Worm (Caenorhabditis elegans) whole organism, young adult: ENCODE data around the gene spig-1.

ENCODE experiments used
- B0019.2 ChIP-seq: fragments of 200-800 bp; sonication (Bioruptor generic); conservative IDR thresholded peaks from 2 replicates; pipeline ENCODE4 v1.3.6; 2022; ENCODE audit warnings: missing genetic modification reagents, missing genetic modification characterization, missing compliant biosample characterization
- B0261.1 ChIP-seq: sonication (generic microtip); optimal IDR thresholded peaks from 2 replicates; lab custom pipeline; 2016; ENCODE audit warnings: mild to moderate bottlenecking, missing genetic modification characterization, moderate library complexity, missing compliant biosample characterization
- C17E4.6 ChIP-seq: fragments of 200-800 bp; sonication (Bioruptor generic); IDR thresholded peaks from 2 replicates; pipeline ENCODE4 v1.3.6; 2022; ENCODE audit warnings: missing genetic modification reagents, missing genetic modification characterization, missing compliant biosample characterization
- F33H1.4 ChIP-seq: fragments of 200-800 bp; sonication (Bioruptor generic); IDR thresholded peaks from 2 replicates; pipeline ENCODE4 v1.3.6; 2022; ENCODE audit warnings: missing genetic modification reagents, missing genetic modification characterization, missing compliant biosample characterization
- F49E8.2 ChIP-seq: sonication (generic microtip); optimal IDR thresholded peaks from 3 replicates; lab custom pipeline; 2017; ENCODE audit warnings: missing genetic modification characterization, mild to moderate bottlenecking, missing compliant biosample characterization, antibody characterized with exemption, moderate library complexity; ENCODE audit not compliant: insufficient read depth
- F57A8.1 ChIP-seq: fragments of 200-800 bp; sonication (Bioruptor generic); optimal IDR thresholded peaks from 2 replicates; lab custom pipeline; 2018; ENCODE audit warnings: mild to moderate bottlenecking, missing genetic modification characterization, moderate library complexity, missing compliant biosample characterization
- F57C9.4 ChIP-seq: sonication (generic microtip); optimal IDR thresholded peaks from 2 replicates; lab custom pipeline; 2017; ENCODE audit warnings: mild to moderate bottlenecking, missing genetic modification characterization, missing compliant biosample characterization
- Y53G8AR.9 ChIP-seq: fragments of 200-800 bp; sonication (Bioruptor generic); conservative IDR thresholded peaks from 2 replicates; pipeline ENCODE4 v1.3.6; 2022; ENCODE audit warnings: missing genetic modification reagents, missing genetic modification characterization, missing compliant biosample characterization
- ZK185.1 ChIP-seq: sonication (generic microtip); optimal IDR thresholded peaks from 2 replicates; lab custom pipeline; 2016; ENCODE audit warnings: mild to moderate bottlenecking, missing genetic modification characterization, missing compliant biosample characterization; ENCODE audit not compliant: poor library complexity, severe bottlenecking
- ama-1 ChIP-seq, 3 experiments: fragments of 150-350 bp in 1 of 3; sonication (generic microtip) in 2 of 3; optimal IDR thresholded peaks; 2 replicates each; lab custom pipeline; 2014 to 2018; ENCODE audit warnings: missing biosample characterization in 2 of 3, missing genetic modification characterization in 2 of 3, missing genetic modification reagents in 2 of 3
- aptf-2 ChIP-seq: fragments of 200-800 bp; sonication (Bioruptor generic); conservative IDR thresholded peaks from 2 replicates; pipeline ENCODE4 v1.3.6; 2022; ENCODE audit warnings: missing genetic modification reagents, missing genetic modification characterization, missing compliant biosample characterization
- aptf-3 ChIP-seq: fragments of 200-800 bp; sonication (Bioruptor generic); IDR thresholded peaks from 2 replicates; pipeline ENCODE4 v1.3.6; 2022; ENCODE audit warnings: missing genetic modification characterization, missing compliant biosample characterization
- attf-3 ChIP-seq: fragments of 200-800 bp; sonication (Bioruptor generic); conservative IDR thresholded peaks from 2 replicates; pipeline ENCODE4 v1.3.6; 2022; ENCODE audit warnings: missing genetic modification reagents, missing genetic modification characterization, missing compliant biosample characterization
- bed-2 ChIP-seq: fragments of 200-800 bp; sonication (Bioruptor generic); IDR thresholded peaks from 2 replicates; pipeline ENCODE4 v1.3.6; 2022; ENCODE audit warnings: missing genetic modification reagents, missing genetic modification characterization, missing compliant biosample characterization
- cebp-1 ChIP-seq, 2 experiments: fragments of 200-800 bp in 1 of 2; sonication (Bioruptor generic) in 1 of 2; sonication (generic microtip) in 1 of 2; IDR thresholded peaks in 1 of 2; optimal IDR thresholded peaks in 1 of 2; 2 replicates each; pipeline versions ENCODE4 v1.3.6 to Lab custom; 2017 to 2022; ENCODE audit warnings: missing compliant biosample characterization in 2 of 2, missing genetic modification characterization in 2 of 2, mild to moderate bottlenecking in 1 of 2, missing genetic modification reagents in 1 of 2, moderate library complexity in 1 of 2
- cebp-2 ChIP-seq: fragments of 200-800 bp; sonication (Bioruptor generic); IDR thresholded peaks from 2 replicates; pipeline ENCODE4 v1.3.6; 2022; ENCODE audit warnings: missing genetic modification characterization, missing compliant biosample characterization
- die-1 ChIP-seq: sonication (generic microtip); optimal IDR thresholded peaks from 2 replicates; lab custom pipeline; 2016; ENCODE audit warnings: missing genotype, mild to moderate bottlenecking, missing genetic modification characterization, missing compliant biosample characterization
- dox-1 ChIP-seq: fragments of 200-800 bp; sonication (Bioruptor generic); IDR thresholded peaks from 2 replicates; pipeline ENCODE4 v1.3.6; 2022; ENCODE audit warnings: missing genetic modification reagents, missing genetic modification characterization, missing compliant biosample characterization
- fkh-3 ChIP-seq: sonication (generic microtip); optimal IDR thresholded peaks from 2 replicates; lab custom pipeline; 2016; ENCODE audit warnings: mild to moderate bottlenecking, missing genetic modification characterization, missing compliant biosample characterization
- gei-17 ChIP-seq: fragments of 200-800 bp; sonication (Bioruptor generic); optimal IDR thresholded peaks from 2 replicates; lab custom pipeline; 2018; ENCODE audit warnings: mild to moderate bottlenecking, missing genetic modification characterization, missing compliant biosample characterization
- hmg-1.2 ChIP-seq: fragments of 200-800 bp; sonication (Bioruptor generic); IDR thresholded peaks from 2 replicates; pipeline ENCODE4 v1.3.6; 2022; ENCODE audit warnings: missing genetic modification reagents, missing genetic modification characterization, missing compliant biosample characterization
- lin-35 ChIP-seq, 3 experiments: fragments of 150-350 bp in 2 of 3; sonication (generic microtip) in 1 of 3; optimal IDR thresholded peaks; 2 replicates each; lab custom pipeline; 2014 to 2018; ENCODE audit warnings: missing biosample characterization in 3 of 3, missing genetic modification characterization in 3 of 3, missing genetic modification reagents in 3 of 3
- lin-40 ChIP-seq: sonication (generic microtip); optimal IDR thresholded peaks from 2 replicates; lab custom pipeline; 2016; ENCODE audit warnings: missing genetic modification characterization, mild to moderate bottlenecking, missing compliant biosample characterization, missing genotype, missing genetic modification reagents
- madf-3 ChIP-seq: fragments of 200-800 bp; sonication (Bioruptor generic); IDR thresholded peaks from 2 replicates; pipeline ENCODE4 v1.3.6; 2022; ENCODE audit warnings: missing genetic modification reagents, missing genetic modification characterization, missing compliant biosample characterization
- madf-8 ChIP-seq: fragments of 200-800 bp; sonication (Bioruptor generic); conservative IDR thresholded peaks from 2 replicates; pipeline ENCODE4 v1.3.6; 2022; ENCODE audit warnings: missing genetic modification reagents, missing genetic modification characterization, missing compliant biosample characterization
- mcd-1 ChIP-seq: fragments of 200-800 bp; sonication (Bioruptor generic); IDR thresholded peaks from 2 replicates; pipeline ENCODE4 v1.3.6; 2022; ENCODE audit warnings: missing genetic modification reagents, missing genetic modification characterization, missing compliant biosample characterization
- nhr-120 ChIP-seq: fragments of 200-800 bp; sonication (Bioruptor generic); IDR thresholded peaks from 2 replicates; pipeline ENCODE4 v1.3.6; 2022; ENCODE audit warnings: missing genetic modification characterization, missing compliant biosample characterization
- nhr-27 ChIP-seq: fragments of 200-800 bp; sonication (Bioruptor generic); optimal IDR thresholded peaks from 2 replicates; lab custom pipeline; 2018; ENCODE audit warnings: mild to moderate bottlenecking, missing genetic modification characterization, moderate library complexity, missing compliant biosample characterization
- rec-8 ChIP-seq, 2 experiments: sonication (generic microtip); optimal IDR thresholded peaks; 2 replicates each; lab custom pipeline; 2016; ENCODE audit warnings: mild to moderate bottlenecking in 2 of 2, missing genetic modification characterization in 2 of 2, missing genetic modification reagents in 2 of 2, missing genotype in 2 of 2, missing biosample characterization in 1 of 2, missing compliant biosample characterization in 1 of 2, moderate library complexity in 1 of 2
- repo-1 ChIP-seq: sonication (generic microtip); optimal IDR thresholded peaks from 2 replicates; lab custom pipeline; 2017; ENCODE audit warnings: mild to moderate bottlenecking, missing genetic modification characterization, missing compliant biosample characterization
- snpc-1.3 ChIP-seq: sonication (generic microtip); optimal IDR thresholded peaks from 2 replicates; lab custom pipeline; 2017; ENCODE audit warnings: missing genetic modification characterization, mild to moderate bottlenecking, missing compliant biosample characterization, antibody characterized with exemption, moderate library complexity, missing genotype, missing genetic modification reagents; ENCODE audit not compliant: insufficient read depth
- snpc-4 ChIP-seq, 5 experiments: fragments of 150-350 bp in 1 of 5; sonication (generic microtip) in 4 of 5; optimal IDR thresholded peaks; 2 replicates each; lab custom pipeline; 2014 to 2018; ENCODE audit warnings: missing genetic modification characterization in 5 of 5, missing biosample characterization in 3 of 5, antibody characterized with exemption in 2 of 5, mild to moderate bottlenecking in 2 of 5, missing compliant biosample characterization in 2 of 5, missing genotype in 2 of 5, moderate library complexity in 2 of 5, missing genetic modification reagents in 1 of 5
- xnd-1 ChIP-seq: sonication (generic microtip); optimal IDR thresholded peaks from 2 replicates; lab custom pipeline; 2016; ENCODE audit warnings: missing genotype, missing genetic modification reagents, missing genetic modification characterization, missing compliant biosample characterization
- ztf-18 ChIP-seq: sonication (generic microtip); optimal IDR thresholded peaks from 2 replicates; lab custom pipeline; 2016; ENCODE audit warnings: missing genotype, mild to moderate bottlenecking, missing genetic modification characterization, missing compliant biosample characterization
- ztf-3 ChIP-seq: fragments of 200-800 bp; sonication (Bioruptor generic); optimal IDR thresholded peaks from 2 replicates; lab custom pipeline; 2018; ENCODE audit warnings: mild to moderate bottlenecking, missing genetic modification characterization, missing compliant biosample characterization

Gene spig-1

ce11 chrV:7036475-7036874, 15.0 kb upstream of the spig-1 start, which contains the start of gene twk-11:
Gene twk-11 (minus strand): TSS chrV:7036575.
- TF ChIP-seq repo-1 (tag; lab: Kevin White, UChicago) (no peak), dox-1 (GFP tag; lab: Robert Waterston, UW) (no peak), F49E8.2 (no peak), cebp-2 (GFP tag; lab: Robert Waterston, UW) (no peak), aptf-2 (no peak), B0261.1 (tag; lab: Kevin White, UChicago) (no peak), ama-1 (optimal IDR thresholded peaks at IDR 0.05; lab: Kevin White, UChicago) (no peak), ama-1 (GFP tag; optimal IDR thresholded peaks at IDR 0.05; lab: Kevin White, UChicago) (no peak), snpc-4 (GFP tag; optimal IDR thresholded peaks at IDR 0.05; lab: Kevin White, UChicago) (no peak), snpc-4 (tag; optimal IDR thresholded peaks at IDR 0.05; lab: Kevin White, UChicago) (no peak), lin-35 (GFP tag; optimal IDR thresholded peaks at IDR 0.05; lab: Kevin White, UChicago) (no peak), fkh-3 (no peak), lin-40 (tag; lab: Kevin White, UChicago) (no peak), F33H1.4 (no peak), C17E4.6 (no peak), B0019.2 (GFP tag; lab: Robert Waterston, UW) (no peak), attf-3 (GFP tag; lab: Robert Waterston, UW) (no peak), F57A8.1 (GFP tag; lab: Kevin White, UChicago) (no peak), mcd-1 (GFP tag; lab: Robert Waterston, UW) (no peak), Y53G8AR.9 (GFP tag; lab: Robert Waterston, UW) (no peak)

DNA sequence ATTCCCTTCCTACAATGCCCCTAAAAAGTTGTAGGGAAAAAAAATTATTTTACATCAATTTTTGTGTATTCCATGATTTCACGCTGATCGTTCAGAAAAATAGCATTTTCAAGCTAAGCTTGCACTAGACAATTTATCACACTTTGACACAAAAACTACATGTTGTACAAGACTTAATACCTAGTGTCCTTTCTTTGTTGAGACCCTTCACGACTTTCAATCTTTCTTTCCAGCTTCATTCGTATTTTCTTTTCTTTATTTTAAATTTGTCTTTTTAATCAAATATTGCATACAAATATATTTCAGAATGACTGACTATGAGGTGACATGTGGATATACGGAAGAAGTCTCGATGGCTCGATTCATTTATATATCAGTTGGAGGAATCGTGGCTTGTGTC, 5.5 kb upstream of the spig-1 start, which contains the start of gene F20A1.2:
TSS of gene F20A1.2 (plus strand) at position 301 of the 400 bp plus-strand sequence.
- TF ChIP-seq gei-17 (GFP tag; lab: Kevin White, UChicago), result no peak
- TF ChIP-seq cebp-1 (GFP tag; IDR thresholded peaks at IDR 0.05; lab: Robert Waterston, UW), result no peak
- TF ChIP-seq cebp-1 (tag; optimal IDR thresholded peaks at IDR 0.05; lab: Kevin White, UChicago), result no peak
- TF ChIP-seq aptf-3, result no peak
- no peak for TF ChIP-seq nhr-27 (tag; lab: Kevin White, UChicago)
- no peak for TF ChIP-seq ztf-18 (tag; lab: Kevin White, UChicago)
- TF ChIP-seq nhr-120 (GFP tag; lab: Robert Waterston, UW), result no peak
- TF ChIP-seq madf-3 (GFP tag; lab: Robert Waterston, UW), result no peak
- no peak for TF ChIP-seq rec-8 (tag; optimal IDR thresholded peaks at IDR 0.05; lab: Kevin White, UChicago)
- no peak for TF ChIP-seq madf-8 (GFP tag; lab: Robert Waterston, UW)
- TF ChIP-seq ama-1 (optimal IDR thresholded peaks at IDR 0.05; lab: Kevin White, UChicago), result no peak
- TF ChIP-seq ama-1 (GFP tag; optimal IDR thresholded peaks at IDR 0.05; lab: Kevin White, UChicago), result no peak
- no peak for TF ChIP-seq snpc-1.3 (tag; lab: Kevin White, UChicago)
- TF ChIP-seq bed-2 (GFP tag; lab: Robert Waterston, UW), result no peak
- no peak for TF ChIP-seq ztf-3 (GFP tag; lab: Kevin White, UChicago)
- no peak for TF ChIP-seq F57C9.4
- no peak for TF ChIP-seq xnd-1
- TF ChIP-seq ZK185.1 (tag; lab: Kevin White, UChicago), result no peak
- no peak for TF ChIP-seq hmg-1.2
- TF ChIP-seq die-1 (tag; lab: Kevin White, UChicago), result no peak
- TF ChIP-seq lin-40 (tag; lab: Kevin White, UChicago), result no peak
- TF ChIP-seq, all 124 proteins: peak for 0
